Worm (Caenorhabditis elegans): ENCODE data around the gene Y54E2A.8.

The Y54E2A.8 gene

ce11 chrII:14799367-14799766 is 21.2 kb downstream of the Y54E2A.8 start:
- TF ChIP-seq ceh-43 (GFP tag; optimal IDR thresholded peaks at IDR 0.05) (no peak), unc-39 (tag; optimal IDR thresholded peaks at IDR 0.05) (no peak), drap-1 (GFP tag; optimal IDR thresholded peaks at IDR 0.05) (no peak), lsy-2 (tag; optimal IDR thresholded peaks at IDR 0.05) (no peak), nhr-2 (tag; optimal IDR thresholded peaks at IDR 0.05) (no peak), tbx-8 (GFP tag; optimal IDR thresholded peaks at IDR 0.05) (no peak)

DNA sequence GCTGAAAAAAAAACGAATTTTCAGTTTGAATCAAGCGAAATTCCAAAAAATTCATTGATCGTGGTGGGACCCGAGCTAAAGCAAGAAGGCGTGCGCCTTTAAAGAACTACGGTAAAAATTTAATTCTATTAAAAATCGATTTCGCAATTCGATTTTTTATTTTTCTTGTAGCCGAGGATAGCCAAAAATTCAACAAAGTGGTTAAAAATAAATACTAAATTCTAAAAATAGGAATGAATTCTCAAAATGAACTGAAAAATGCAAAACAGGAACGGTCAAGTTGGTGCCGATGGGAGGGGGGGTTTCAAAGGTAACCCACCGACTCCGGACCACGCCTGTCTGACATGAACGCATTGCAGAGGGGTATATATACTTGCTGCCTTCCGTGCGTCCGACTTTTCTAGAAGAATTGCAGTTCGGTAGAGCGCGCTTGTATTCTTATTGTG is 23.0 kb downstream of the Y54E2A.8 start:
- TF ChIP-seq ceh-83 (GFP tag; optimal IDR thresholded peaks at IDR 0.05) = peak; percentile 71
- no peak for TF ChIP-seq elt-3 (tag; optimal IDR thresholded peaks at IDR 0.05)
- TF ChIP-seq cnd-1 (tag; optimal IDR thresholded peaks at IDR 0.05) = peak; percentile 28
- TF ChIP-seq tbx-8 (GFP tag; optimal IDR thresholded peaks at IDR 0.05) = peak; percentile 25
- TF ChIP-seq unc-120 (tag; optimal IDR thresholded peaks at IDR 0.05; ENCODE audit: poor library complexity, severe bottlenecking) = peak; percentile 27
- TF ChIP-seq sem-2 (GFP tag; optimal IDR thresholded peaks at IDR 0.05) = no peak

- peak; percentile 14 for TF ChIP-seq ztf-11 (tag; optimal IDR thresholded peaks at IDR 0.05)
- TF ChIP-seq sptf-1 (tag; optimal IDR thresholded peaks at IDR 0.05) = peak; percentile 96
- peak; percentile 95 for TF ChIP-seq drap-1 (GFP tag; optimal IDR thresholded peaks at IDR 0.05)
- peak; percentile 36 for TF ChIP-seq pha-4 (tag; optimal IDR thresholded peaks at IDR 0.05)
- peak; percentile 71 for TF ChIP-seq unc-39 (tag; optimal IDR thresholded peaks at IDR 0.05)
- TF ChIP-seq ham-2 (GFP tag; optimal IDR thresholded peaks at IDR 0.05) = peak; percentile 86
- TF ChIP-seq mep-1 (tag; optimal IDR thresholded peaks at IDR 0.05) = peak; percentile 88
- TF ChIP-seq ceh-39 (tag; optimal IDR thresholded peaks at IDR 0.05) = peak; percentile 12
- TF ChIP-seq ceh-43 (GFP tag; optimal IDR thresholded peaks at IDR 0.05) = peak; percentile 90
- peak; percentile 29 for TF ChIP-seq nhr-28 (tag; optimal IDR thresholded peaks at IDR 0.05)
- TF ChIP-seq ces-1 (GFP tag; optimal IDR thresholded peaks at IDR 0.05) = peak; percentile 60
- TF ChIP-seq bed-3 (GFP tag; optimal IDR thresholded peaks at IDR 0.05) = peak; percentile 87
- TF ChIP-seq M03D4.4 (tag; optimal IDR thresholded peaks at IDR 0.05) = peak; percentile 93
- no peak for TF ChIP-seq elt-1 (tag; optimal IDR thresholded peaks at IDR 0.05; ENCODE audit: borderline replicate concordance, insufficient read depth)
- TF ChIP-seq unc-120 (tag; optimal IDR thresholded peaks at IDR 0.05; ENCODE audit: poor library complexity, severe bottlenecking) = peak; percentile 92
- TF ChIP-seq ceh-83 (GFP tag; optimal IDR thresholded peaks at IDR 0.05) = peak; percentile 94
- peak; percentile 0 for TF ChIP-seq hlh-1 (tag; optimal IDR thresholded peaks at IDR 0.05)
- TF ChIP-seq tbx-8 (GFP tag; optimal IDR thresholded peaks at IDR 0.05) = peak; percentile 93
- TF ChIP-seq lin-13 (tag; optimal IDR thresholded peaks at IDR 0.05) = peak; percentile 45
- TF ChIP-seq unc-62 (GFP tag; optimal IDR thresholded peaks at IDR 0.05) = peak; percentile 63
- TF ChIP-seq nhr-12 (tag; optimal IDR thresholded peaks at IDR 0.05) = peak; percentile 22
- peak; percentile 97 for TF ChIP-seq mls-2 (tag; optimal IDR thresholded peaks at IDR 0.05)
- TF ChIP-seq snpc-4 (tag; optimal IDR thresholded peaks at IDR 0.05) = no peak
- peak; percentile 95 for TF ChIP-seq cnd-1 (tag; optimal IDR thresholded peaks at IDR 0.05)
- TF ChIP-seq mab-5 (tag; optimal IDR thresholded peaks at IDR 0.05) = no peak
- peak; percentile 75 for TF ChIP-seq sem-2 (GFP tag; optimal IDR thresholded peaks at IDR 0.05)
- peak; percentile 58 for TF ChIP-seq lsy-2 (tag; optimal IDR thresholded peaks at IDR 0.05)
- TF ChIP-seq blmp-1 (tag; optimal IDR thresholded peaks at IDR 0.05) = no peak
- TF ChIP-seq zip-8 (tag; optimal IDR thresholded peaks at IDR 0.05) = peak; percentile 49
- peak; percentile 23 for TF ChIP-seq elt-3 (tag; optimal IDR thresholded peaks at IDR 0.05)
- TF ChIP-seq nhr-76 (tag; optimal IDR thresholded peaks at IDR 0.05) = peak; percentile 6
- peak; percentile 22 for TF ChIP-seq nhr-2 (tag; optimal IDR thresholded peaks at IDR 0.05)
- peak; percentile 89 for TF ChIP-seq lin-32 (GFP tag; optimal IDR thresholded peaks at IDR 0.05)
- peak; percentile 17 for TF ChIP-seq nhr-237 (tag; optimal IDR thresholded peaks at IDR 0.05)
- peak; percentile 87 for TF ChIP-seq flh-1 (GFP tag; optimal IDR thresholded peaks at IDR 0.05)
Observed at ce11 chrII:14804259-14804899, 26.2 kb downstream of the Y54E2A.8 start, which contains the start of gene W01D2.3. Gene W01D2.3, minus strand, starts transcription at chrII:14804309.

ce11 chrII:14805686-14806085 is 27.5 kb downstream of the Y54E2A.8 start, which contains the start of gene srt-11:
Gene srt-11, plus strand, starts transcription at chrII:14805986.
- no peak for TF ChIP-seq unc-62 (GFP tag; optimal IDR thresholded peaks at IDR 0.05)
- TF ChIP-seq elt-1 (tag; optimal IDR thresholded peaks at IDR 0.05; ENCODE audit: borderline replicate concordance, insufficient read depth) = no peak
- no peak for TF ChIP-seq M03D4.4 (tag; optimal IDR thresholded peaks at IDR 0.05)
- no peak for TF ChIP-seq tbx-8 (GFP tag; optimal IDR thresholded peaks at IDR 0.05)
- TF ChIP-seq snpc-4 (tag; optimal IDR thresholded peaks at IDR 0.05) = no peak
